Fruit fly (Drosophila melanogaster) whole organism, prepupa: ENCODE measurements around the gene CG3402.

Experiments
- CG4318 ChIP-seq: fragments of 200-800 bp; sonication (Bioruptor generic); optimal IDR thresholded peaks from 3 replicates; lab custom pipeline; 2017; ENCODE audit warnings: missing biosample characterization, mild to moderate bottlenecking, missing genetic modification characterization
- CG6792 ChIP-seq: fragments of 200-800 bp; sonication (Bioruptor generic); optimal IDR thresholded peaks from 3 replicates; lab custom pipeline; 2016; ENCODE audit warnings: missing biosample characterization, missing genetic modification characterization
- CG6854 ChIP-seq: fragments of 200-800 bp; sonication (Bioruptor generic); optimal IDR thresholded peaks from 2 replicates; lab custom pipeline; 2017; ENCODE audit warnings: missing biosample characterization, mild to moderate bottlenecking, missing genetic modification characterization
- CG9139 ChIP-seq: fragments of 200-800 bp; sonication (Bioruptor generic); optimal IDR thresholded peaks from 3 replicates; lab custom pipeline; 2017; ENCODE audit warnings: missing biosample characterization, mild to moderate bottlenecking, missing genetic modification characterization
- Hr38 ChIP-seq: sonication (Bioruptor generic); optimal IDR thresholded peaks from 2 replicates; lab custom pipeline; 2016; ENCODE audit warnings: missing biosample characterization, missing genetic modification characterization
- Hr39 ChIP-seq: fragments of 200-800 bp; sonication (Bioruptor generic); optimal IDR thresholded peaks from 2 replicates; lab custom pipeline; 2016; ENCODE audit warnings: missing biosample characterization, missing genetic modification characterization
- Met ChIP-seq: fragments of 200-800 bp; sonication (Bioruptor generic); optimal IDR thresholded peaks from 3 replicates; lab custom pipeline; 2016; ENCODE audit warnings: missing biosample characterization, missing genetic modification characterization
- fkh ChIP-seq: fragments of 200-800 bp; sonication (Bioruptor generic); optimal IDR thresholded peaks from 3 replicates; lab custom pipeline; 2017; ENCODE audit warnings: missing biosample characterization, mild to moderate bottlenecking, missing genetic modification characterization, moderate library complexity

dm6 chr3L:645426-646036, 7.2 kb downstream of the CG3402 start:
- TF ChIP-seq Hr39 (GFP tag; lab: Kevin White, UChicago) (no peak), CG4318 (GFP tag; lab: Kevin White, UChicago) (no peak), CG6854 (GFP tag; lab: Kevin White, UChicago) (no peak), CG9139 (GFP tag; lab: Kevin White, UChicago) (no peak), CG6792 (no peak), Met (no peak), fkh (GFP tag; lab: Kevin White, UChicago) (no peak), Hr38 (GFP tag; lab: Kevin White, UChicago) (no peak)
